Worm (Caenorhabditis elegans): ENCODE data around the gene K07F5.14.

Gene K07F5.14

DNA sequence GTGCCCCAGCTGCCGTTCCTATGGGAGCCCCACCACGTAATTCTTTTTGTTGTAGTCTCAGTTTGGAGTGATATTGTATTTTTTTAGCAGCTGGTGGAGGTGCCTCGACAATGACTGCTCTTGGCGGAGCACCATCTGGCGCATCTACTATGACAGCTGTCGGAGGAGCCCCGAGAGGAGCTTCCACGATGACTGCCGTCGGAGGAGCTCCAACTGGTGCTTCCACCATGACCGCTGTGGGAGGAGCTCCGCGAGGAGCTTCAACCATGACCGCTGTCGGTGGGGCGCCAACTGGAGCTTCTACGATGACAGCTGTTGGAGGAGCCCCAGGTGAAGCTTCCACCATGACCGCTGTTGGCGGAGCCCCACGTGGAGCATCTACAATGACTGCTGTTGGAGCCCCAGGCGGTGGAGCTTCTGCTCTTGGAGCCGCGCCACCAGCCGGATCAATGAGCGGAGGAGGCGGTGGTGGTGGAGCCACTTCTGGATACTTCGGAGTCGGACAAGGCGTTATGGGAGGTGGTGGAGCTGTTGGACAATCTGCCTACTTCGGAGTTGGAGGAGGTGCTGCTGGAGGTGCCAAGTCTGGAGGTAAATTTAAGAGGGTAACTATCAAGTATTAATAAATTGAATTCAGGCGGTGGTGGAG is 9.1 kb upstream of the K07F5.14 start (continued):
- 0 out of 2 replicates have a peak, but pooled peaks have one; percentile 2 for TF ChIP-seq madf-3 (GFP tag; IDR thresholded peaks at IDR 0.05)
- TF ChIP-seq snpc-3.4 (tag; optimal IDR thresholded peaks at IDR 0.05), result no peak
- TF ChIP-seq zim-3 (tag; optimal IDR thresholded peaks at IDR 0.05), result no peak
- TF ChIP-seq bed-1 (GFP tag; IDR thresholded peaks at IDR 0.05), result no peak
- no peak for TF ChIP-seq efl-1 (GFP tag; optimal IDR thresholded peaks at IDR 0.05)
- no peak for TF ChIP-seq madf-6 (GFP tag; IDR thresholded peaks at IDR 0.05)
- TF ChIP-seq K12H6.12 (tag; optimal IDR thresholded peaks at IDR 0.05), result no peak
- TF ChIP-seq F10E7.11 (tag; optimal IDR thresholded peaks at IDR 0.05), result no peak
- TF ChIP-seq dpff-1 (tag; optimal IDR thresholded peaks at IDR 0.05), result no peak
- no peak for TF ChIP-seq dpl-1 (GFP tag; optimal IDR thresholded peaks at IDR 0.05)
- TF ChIP-seq ets-4 (GFP tag; optimal IDR thresholded peaks at IDR 0.05), result no peak
- TF ChIP-seq F23B12.7 (tag; optimal IDR thresholded peaks at IDR 0.05; ENCODE audit: insufficient read depth), result no peak
- TF ChIP-seq snpc-1.3 (tag; optimal IDR thresholded peaks at IDR 0.05; ENCODE audit: insufficient read depth), result no peak
- TF ChIP-seq F39B2.1 (GFP tag; IDR thresholded peaks at IDR 0.05), result no peak
- no peak for TF ChIP-seq D2030.7 (GFP tag; IDR thresholded peaks at IDR 0.05)
- no peak for TF ChIP-seq ztf-22 (GFP tag; optimal IDR thresholded peaks at IDR 0.05)
- no peak for TF ChIP-seq ceh-79 (tag; optimal IDR thresholded peaks at IDR 0.05)
- TF ChIP-seq Y53G8AR.9 (GFP tag; conservative IDR thresholded peaks at IDR 0.05), result no peak
- TF ChIP-seq rec-8 (tag; optimal IDR thresholded peaks at IDR 0.05), result no peak
- TF ChIP-seq nfyb-1 (GFP tag; IDR thresholded peaks at IDR 0.05), result no peak
- TF ChIP-seq mcd-1 (GFP tag; IDR thresholded peaks at IDR 0.05), result 0 out of 2 replicates have a peak, but pooled peaks have one; percentile 5
- TF ChIP-seq lin-54 (GFP tag; optimal IDR thresholded peaks at IDR 0.05), result no peak
- TF ChIP-seq egl-18 (GFP tag; IDR thresholded peaks at IDR 0.05), result no peak

DNA sequence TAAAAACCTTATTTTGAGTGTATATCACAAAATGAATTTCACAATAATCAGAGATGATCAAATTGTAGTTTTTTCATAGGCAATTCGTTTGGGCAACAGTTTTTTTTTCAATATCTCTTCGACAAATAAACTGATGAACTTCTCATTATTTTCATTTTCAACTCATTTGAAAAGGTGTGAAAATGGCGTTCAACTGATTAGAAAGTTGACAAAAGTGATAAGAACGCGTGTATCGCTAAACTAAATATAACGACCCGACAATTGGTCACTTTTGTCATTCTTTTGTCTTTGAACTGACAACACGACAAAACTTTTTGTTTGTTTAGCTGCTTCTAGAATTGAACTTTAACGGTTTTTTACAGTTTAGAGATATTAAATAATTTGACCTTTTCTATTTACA is 7.1 kb upstream of the K07F5.14 start:
- TF ChIP-seq let-526 (GFP tag; IDR thresholded peaks at IDR 0.05) (no peak), nhr-80 (tag; optimal IDR thresholded peaks at IDR 0.05) (peak; percentile 28)

DNA sequence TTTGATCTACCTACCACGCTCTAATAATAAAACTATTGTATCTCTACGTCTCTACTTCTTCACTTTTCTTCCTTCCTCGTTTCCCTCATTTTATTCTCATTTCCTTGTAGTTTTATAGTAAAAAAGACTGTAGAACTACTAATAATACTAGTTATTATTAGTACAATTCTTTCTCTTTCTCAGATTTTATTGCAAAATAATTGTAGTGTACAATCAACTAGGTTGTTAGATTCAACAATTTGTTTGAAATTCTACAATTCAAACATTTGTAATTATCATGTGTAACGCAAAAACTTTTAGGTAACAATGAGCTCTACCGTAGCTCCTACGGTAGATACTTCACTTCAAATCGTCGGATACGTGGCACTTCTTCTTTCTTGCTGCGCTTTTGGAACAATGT is 6.3 kb upstream of the K07F5.14 start, which contains the start of gene K07F5.12:
Gene K07F5.12, plus strand, starts transcription at position 301 of the 400 bp plus-strand sequence.
- TF ChIP-seq pha-4 (tag; optimal IDR thresholded peaks at IDR 0.05) (no peak), B0261.1 (tag; optimal IDR thresholded peaks at IDR 0.05) (no peak), snpc-1.3 (tag; optimal IDR thresholded peaks at IDR 0.05; ENCODE audit: insufficient read depth) (no peak), zfh-2 (GFP tag; conservative IDR thresholded peaks at IDR 0.05) (no peak), ceh-27 (GFP tag; optimal IDR thresholded peaks at IDR 0.05) (no peak), dpff-1 (tag; optimal IDR thresholded peaks at IDR 0.05) (no peak), repo-1 (tag; optimal IDR thresholded peaks at IDR 0.05) (no peak), C17E4.6 (GFP tag; IDR thresholded peaks at IDR 0.05) (no peak), F22D6.2 (tag; optimal IDR thresholded peaks at IDR 0.05) (no peak), mxl-1 (tag; optimal IDR thresholded peaks at IDR 0.05) (no peak), unc-62 (GFP tag; optimal IDR thresholded peaks at IDR 0.05) (no peak), hmg-1.2 (GFP tag; IDR thresholded peaks at IDR 0.05) (no peak), sptf-2 (GFP tag; optimal IDR thresholded peaks at IDR 0.05) (no peak), ets-4 (GFP tag; optimal IDR thresholded peaks at IDR 0.05) (no peak), egrh-3 (GFP tag; IDR thresholded peaks at IDR 0.05) (no peak)
